Worm (Caenorhabditis elegans): ENCODE data around the gene syf-3.

DNA sequence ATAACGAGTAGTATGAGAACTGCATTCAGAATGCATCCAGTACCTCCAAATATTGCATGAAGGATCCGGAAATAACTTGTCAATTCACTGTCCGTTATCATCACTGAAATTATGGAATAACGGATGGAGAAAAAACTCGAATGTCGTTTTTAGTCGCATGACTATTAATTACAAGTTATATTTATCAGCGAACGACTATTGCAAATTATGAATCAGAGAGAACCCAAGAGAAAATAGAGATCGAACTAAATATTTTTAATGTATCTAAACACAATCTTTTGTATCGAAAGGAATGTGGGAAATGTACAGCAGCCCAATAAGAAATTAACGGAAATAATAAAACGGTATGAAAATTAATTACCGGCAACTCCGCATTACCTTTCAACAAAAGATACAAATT, 39.9 kb upstream of the syf-3 start, which contains the start of gene srd-16:
- TF ChIP-seq unc-39 (tag; optimal IDR thresholded peaks at IDR 0.05) (no peak), nhr-237 (tag; optimal IDR thresholded peaks at IDR 0.05) (no peak), zag-1 (tag; optimal IDR thresholded peaks at IDR 0.05) (no peak)
